Fruit fly (Drosophila melanogaster) whole organism, wandering third instar larva: Measurements from ENCODE around the gene nolo.

Experiments used
- Abd-B ChIP-seq: fragments of >200 bp; optimal IDR thresholded peaks from 2 replicates; lab custom pipeline; 2017; ENCODE audit warnings: missing biosample characterization, missing genetic modification characterization
- CG32264 ChIP-seq: fragments of 200-800 bp; sonication (Bioruptor generic); optimal IDR thresholded peaks from 2 replicates; lab custom pipeline; 2016; ENCODE audit warnings: missing biosample characterization, missing genetic modification characterization
- CG9705 ChIP-seq: fragments of 200-800 bp; sonication (Bioruptor generic); optimal IDR thresholded peaks from 2 replicates; lab custom pipeline; 2018; ENCODE audit warnings: missing biosample characterization, mild to moderate bottlenecking, missing genetic modification characterization
- CrebA ChIP-seq: fragments of 200-800 bp; sonication (Bioruptor generic); optimal IDR thresholded peaks from 2 replicates; lab custom pipeline; 2016; ENCODE audit warnings: missing biosample characterization, mild to moderate bottlenecking, missing genetic modification characterization, borderline replicate concordance
- Dfd ChIP-seq: fragments of >200 bp; optimal IDR thresholded peaks from 2 replicates; lab custom pipeline; 2017; ENCODE audit warnings: missing biosample characterization, missing genetic modification characterization
- Dif ChIP-seq: fragments of 200-275, 200-300 bp; sonication (Bioruptor generic); optimal IDR thresholded peaks from 2 replicates; lab custom pipeline; 2018; ENCODE audit warnings: missing biosample characterization, missing genetic modification characterization; ENCODE audit not compliant: partially characterized antibody
- GATAd ChIP-seq: sonication (Bioruptor generic); optimal IDR thresholded peaks from 2 replicates; lab custom pipeline; 2016; ENCODE audit warnings: missing biosample characterization, missing genetic modification characterization
- HLH106 ChIP-seq: fragments of 200-800 bp; optimal IDR thresholded peaks from 3 replicates; lab custom pipeline; 2019; ENCODE audit warnings: missing biosample characterization, mild to moderate bottlenecking, missing genetic modification characterization, moderate library complexity
- Hnf4 ChIP-seq: fragments of 200-800 bp; sonication (Bioruptor generic); optimal IDR thresholded peaks from 2 replicates; lab custom pipeline; 2016; ENCODE audit warnings: missing biosample characterization, mild to moderate bottlenecking, missing genetic modification characterization
- Hr78 ChIP-seq: fragments of >200 bp; optimal IDR thresholded peaks from 2 replicates; lab custom pipeline; 2017; ENCODE audit warnings: missing biosample characterization, missing genetic modification characterization
- Hr83 ChIP-seq: fragments of 200-300 bp; sonication (Bioruptor generic); optimal IDR thresholded peaks from 2 replicates; lab custom pipeline; 2016; ENCODE audit warnings: missing biosample characterization, mild to moderate bottlenecking, missing genetic modification characterization, moderate library complexity; ENCODE audit not compliant: poor library complexity, severe bottlenecking
- Jra ChIP-seq: sonication (Bioruptor generic); optimal IDR thresholded peaks from 2 replicates; lab custom pipeline; 2016; ENCODE audit warnings: missing biosample characterization, missing genetic modification characterization
- Mio ChIP-seq: sonication (Bioruptor generic); optimal IDR thresholded peaks from 2 replicates; lab custom pipeline; 2016; ENCODE audit warnings: missing biosample characterization, missing genetic modification characterization
- Myc ChIP-seq: fragments of >200 bp; optimal IDR thresholded peaks from 2 replicates; lab custom pipeline; 2017
- N ChIP-seq: fragments of >200 bp; optimal IDR thresholded peaks from 2 replicates; lab custom pipeline; 2018; ENCODE audit warnings: missing biosample characterization, missing external identifiers, missing genetic modification characterization
- OdsH ChIP-seq: fragments of 200-800 bp; sonication (Bioruptor generic); optimal IDR thresholded peaks from 2 replicates; lab custom pipeline; 2016; ENCODE audit warnings: missing biosample characterization, mild to moderate bottlenecking, missing genetic modification characterization
- Rel ChIP-seq, 2 experiments: fragments of 200-800 bp; sonication (Bioruptor generic) in 1 of 2; optimal IDR thresholded peaks; 2 replicates in 1 of 2; 3 replicates in 1 of 2; lab custom pipeline; 2016 to 2019; ENCODE audit warnings: mild to moderate bottlenecking in 2 of 2, missing biosample characterization in 2 of 2, missing genetic modification characterization in 2 of 2, moderate library complexity in 1 of 2
- Sp1 ChIP-seq: fragments of 200-800 bp; sonication (Bioruptor generic); optimal IDR thresholded peaks from 3 replicates; lab custom pipeline; 2019; ENCODE audit warnings: missing biosample characterization, mild to moderate bottlenecking, missing genetic modification characterization, moderate library complexity
- Vsx2 ChIP-seq: fragments of 200-300, 225-300 bp; sonication (Bioruptor generic); optimal IDR thresholded peaks from 2 replicates; lab custom pipeline; 2018; ENCODE audit warnings: missing biosample characterization, missing genetic modification characterization; ENCODE audit not compliant: partially characterized antibody
- br ChIP-seq: fragments of 200-800 bp; sonication (Bioruptor generic); optimal IDR thresholded peaks from 2 replicates; lab custom pipeline; 2016; ENCODE audit warnings: missing biosample characterization, missing genetic modification characterization
- brk ChIP-seq: fragments of 200-800 bp; sonication (Bioruptor generic); optimal IDR thresholded peaks from 2 replicates; lab custom pipeline; 2016; ENCODE audit warnings: missing biosample characterization, mild to moderate bottlenecking, missing genetic modification characterization
- dl ChIP-seq, 2 experiments: fragments of 175-275, 200-275 bp in 1 of 2; fragments of 200-275 bp in 1 of 2; sonication (Bioruptor generic); optimal IDR thresholded peaks; lab custom pipeline; 2018; ENCODE audit warnings: mild to moderate bottlenecking in 2 of 2, missing biosample characterization in 2 of 2, missing genetic modification characterization in 2 of 2, moderate library complexity in 2 of 2; ENCODE audit not compliant: partially characterized antibody in 2 of 2, insufficient read depth in 1 of 2
- dmrt93B ChIP-seq: fragments of 200-800 bp; sonication (Bioruptor generic); optimal IDR thresholded peaks from 2 replicates; lab custom pipeline; 2018; ENCODE audit warnings: missing biosample characterization, mild to moderate bottlenecking, missing genetic modification characterization
- dsf ChIP-seq: sonication (Bioruptor generic); optimal IDR thresholded peaks from 2 replicates; lab custom pipeline; 2016; ENCODE audit warnings: missing biosample characterization, missing genetic modification characterization, borderline replicate concordance
- ey ChIP-seq: fragments of 200-800 bp; sonication (Bioruptor generic); optimal IDR thresholded peaks from 2 replicates; lab custom pipeline; 2016; ENCODE audit warnings: missing biosample characterization, missing genetic modification characterization
- foxo ChIP-seq, 2 experiments: fragments of 200-800 bp; sonication (Bioruptor generic); optimal IDR thresholded peaks; 2 replicates in 1 of 2; 3 replicates in 1 of 2; lab custom pipeline; 2016 to 2017; ENCODE audit warnings: missing biosample characterization in 2 of 2, missing genetic modification characterization in 2 of 2
- fru ChIP-seq: fragments of 200-800 bp; sonication (Bioruptor generic); optimal IDR thresholded peaks from 3 replicates; lab custom pipeline; 2016; ENCODE audit warnings: missing biosample characterization, mild to moderate bottlenecking, missing genetic modification characterization
- h ChIP-seq: fragments of 200-800 bp; sonication (Bioruptor generic); optimal IDR thresholded peaks from 3 replicates; lab custom pipeline; 2016; ENCODE audit warnings: missing biosample characterization, mild to moderate bottlenecking, missing genetic modification characterization
- lola ChIP-seq: fragments of >200 bp; optimal IDR thresholded peaks from 2 replicates; lab custom pipeline; 2017; ENCODE audit warnings: missing biosample characterization, missing genetic modification characterization
- pan ChIP-seq: fragments of >200 bp; optimal IDR thresholded peaks from 2 replicates; lab custom pipeline; 2017
- psq ChIP-seq: fragments of 200-800 bp; sonication (Bioruptor generic); optimal IDR thresholded peaks from 3 replicates; lab custom pipeline; 2017; ENCODE audit warnings: missing biosample characterization, mild to moderate bottlenecking, missing genetic modification characterization, moderate library complexity
- rgr ChIP-seq: fragments of 200-800 bp; sonication (Bioruptor generic); optimal IDR thresholded peaks from 3 replicates; lab custom pipeline; 2016; ENCODE audit warnings: missing biosample characterization, mild to moderate bottlenecking, missing genetic modification characterization
- sage ChIP-seq: fragments of 200-800 bp; sonication (Bioruptor generic); optimal IDR thresholded peaks from 2 replicates; lab custom pipeline; 2016; ENCODE audit warnings: missing biosample characterization, mild to moderate bottlenecking, missing genetic modification characterization
- sv ChIP-seq: fragments of 200-800 bp; sonication (Bioruptor generic); optimal IDR thresholded peaks from 3 replicates; lab custom pipeline; 2016; ENCODE audit warnings: missing biosample characterization, missing genetic modification characterization
- tai ChIP-seq: sonication (Bioruptor generic); optimal IDR thresholded peaks from 2 replicates; lab custom pipeline; 2016; ENCODE audit warnings: missing biosample characterization, missing genetic modification characterization
- woc ChIP-seq: sonication (Bioruptor generic); optimal IDR thresholded peaks from 2 replicates; lab custom pipeline; 2016; ENCODE audit warnings: missing biosample characterization, mild to moderate bottlenecking, missing genetic modification characterization

nolo gene

DNA sequence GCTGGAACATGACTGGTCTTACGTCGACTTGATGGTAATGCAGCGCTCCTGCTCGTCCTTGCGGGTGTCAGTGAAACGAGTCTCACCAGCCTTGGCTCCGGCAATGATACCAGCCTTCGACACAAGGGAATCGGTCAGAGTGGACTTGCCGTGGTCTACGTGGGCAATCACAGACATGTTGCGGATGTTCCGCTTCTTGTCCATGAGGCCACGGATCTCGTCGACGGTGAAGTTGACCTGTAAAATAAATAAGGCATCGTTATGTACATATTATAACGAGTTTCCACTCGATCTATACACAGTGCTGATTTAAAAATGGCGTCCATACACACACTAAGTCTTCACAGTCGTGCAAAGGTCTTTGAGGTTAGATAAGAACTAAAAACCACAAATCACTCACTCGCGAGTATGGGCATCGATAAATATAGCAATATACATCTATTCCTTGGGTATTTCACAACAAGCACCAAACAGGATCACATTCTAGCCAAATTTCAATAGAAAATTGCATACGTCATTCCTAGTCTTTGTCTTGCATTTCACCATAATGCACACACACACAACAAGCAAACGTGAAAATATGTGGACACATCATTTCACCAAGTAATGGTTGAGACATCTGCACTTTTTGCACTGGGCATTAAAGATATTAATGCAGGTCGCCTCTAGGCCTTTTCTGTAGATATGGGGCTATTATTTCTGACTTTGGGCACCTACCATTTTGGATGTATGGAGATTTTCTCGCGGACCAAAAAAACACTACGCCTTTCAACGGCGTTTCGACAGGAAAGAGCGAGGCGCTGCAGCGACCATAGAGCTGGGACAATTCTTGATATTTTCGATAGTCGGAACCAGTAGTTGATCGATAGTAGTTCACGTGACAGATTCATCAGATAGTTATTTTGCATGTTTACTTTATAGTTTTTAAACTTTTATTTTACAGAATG lies 2.3 kb upstream of the nolo start, which contains the start of gene eEF2:
TSS of gene eEF2 (minus strand) at position 843 of the 947 bp plus-strand sequence.
- TF ChIP-seq Hr78 (GFP tag; lab: Kevin White, UChicago) (no peak), br (GFP tag; lab: Kevin White, UChicago) (peak; percentile 78), woc (GFP tag; lab: Kevin White, UChicago) (peak; percentile 43), GATAd (no peak), sv (GFP tag; lab: Kevin White, UChicago) (peak; percentile 75), dl (GFP tag; optimal IDR thresholded peaks at IDR 0.05; lab: Kevin White, UChicago; ENCODE audit: insufficient read depth in 1 of 2, partially characterized antibody in 2 of 2) (no peak), CG32264 (GFP tag; lab: Kevin White, UChicago) (peak; percentile 43), brk (GFP tag; lab: Kevin White, UChicago) (peak; percentile 33), ey (GFP tag; lab: Kevin White, UChicago) (peak; percentile 22), rgr (GFP tag; lab: Kevin White, UChicago) (peak; percentile 87), foxo (GFP tag; optimal IDR thresholded peaks at IDR 0.05; lab: Kevin White, UChicago) (peak in 1 of 2 experiments; percentile 65), N (GFP tag; lab: Kevin White, UChicago) (no peak), h (peak; percentile 67), Mio (GFP tag; lab: Kevin White, UChicago) (no peak), Hr83 (peak; percentile 73), psq (GFP tag; lab: Kevin White, UChicago) (peak; percentile 45), CG9705 (GFP tag; lab: Kevin White, UChicago) (peak; percentile 62), Myc (peak; percentile 66), HLH106 (tag; lab: Kevin White, UChicago) (peak; percentile 62), sage (GFP tag; lab: Kevin White, UChicago) (peak; percentile 59), tai (peak; percentile 12), fru (GFP tag; lab: Kevin White, UChicago) (peak; percentile 67), Dif (GFP tag; lab: Kevin White, UChicago) (peak; percentile 48), Rel (GFP tag; optimal IDR thresholded peaks at IDR 0.05; lab: Kevin White, UChicago) (no peak), Rel (tag; optimal IDR thresholded peaks at IDR 0.05; lab: Kevin White, UChicago) (no peak), dmrt93B (GFP tag; lab: Kevin White, UChicago) (peak; percentile 53), Vsx2 (peak; percentile 57), Jra (GFP tag; lab: Kevin White, UChicago) (peak; percentile 61), dsf (peak; percentile 41), Sp1 (GFP tag; lab: Kevin White, UChicago) (peak; percentile 81), OdsH (GFP tag; lab: Kevin White, UChicago) (peak; percentile 63), Abd-B (no peak), CrebA (peak; percentile 14), Hnf4 (peak; percentile 68), lola (no peak), pan (no peak)

- TF ChIP-seq Dfd (GFP tag; lab: Kevin White, UChicago) (peak; percentile 84), fru (GFP tag; lab: Kevin White, UChicago) (no peak), OdsH (GFP tag; lab: Kevin White, UChicago) (no peak), CG9705 (GFP tag; lab: Kevin White, UChicago) (no peak), CrebA (no peak), Hr78 (GFP tag; lab: Kevin White, UChicago) (no peak), ey (GFP tag; lab: Kevin White, UChicago) (no peak), GATAd (no peak), Myc (peak; percentile 17)
Observed at dm6 chr2L:21683053-21683767, 696 bp upstream of the nolo start.
